Fruit fly (Drosophila melanogaster) whole organism, embryonic: ENCODE measurements around the gene CG10863.

Source experiments
- Aef1 ChIP-seq: fragments of 200-800 bp; sonication (Bioruptor generic); IDR thresholded peaks from 3 replicates; pipeline ENCODE4 v1.3.6; 2022; ENCODE audit warnings: missing biosample characterization, missing genetic modification characterization
- Awh ChIP-seq: fragments of 200-800 bp; sonication (Bioruptor generic); IDR thresholded peaks from 2 replicates; pipeline ENCODE4, ENCODE4 v1.3.6; 2022; ENCODE audit warnings: missing biosample characterization, missing genetic modification characterization
- CG12236 ChIP-seq: fragments of 200-800 bp; sonication (Bioruptor generic); optimal IDR thresholded peaks from 2 replicates; lab custom pipeline; 2016; ENCODE audit warnings: missing biosample characterization, missing genetic modification characterization
- CG12769 ChIP-seq: fragments of 200-800 bp; sonication (Bioruptor generic); optimal IDR thresholded peaks from 2 replicates; lab custom pipeline; 2019; ENCODE audit warnings: missing biosample characterization, mild to moderate bottlenecking, missing genetic modification characterization, moderate library complexity
- CG12942 ChIP-seq: fragments of 200-800 bp; sonication (Bioruptor generic); optimal IDR thresholded peaks from 3 replicates; lab custom pipeline; 2016; ENCODE audit warnings: missing biosample characterization, missing genetic modification characterization
- CG14441 ChIP-seq: fragments of 200-800 bp; sonication (Bioruptor generic); IDR thresholded peaks from 2 replicates; pipeline ENCODE4 v1.3.6; 2022; ENCODE audit warnings: missing biosample characterization, missing genetic modification characterization
- CG15514 ChIP-seq: fragments of 200-800 bp; sonication (Bioruptor generic); optimal IDR thresholded peaks from 3 replicates; lab custom pipeline; 2017; ENCODE audit warnings: missing biosample characterization, missing genetic modification characterization, mild to moderate bottlenecking, moderate library complexity, missing genetic modification reagents
- CG1602 ChIP-seq: fragments of 200-800 bp; sonication (Bioruptor generic); optimal IDR thresholded peaks from 3 replicates; lab custom pipeline; 2016; ENCODE audit warnings: missing biosample characterization, missing genetic modification characterization
- CG16779 ChIP-seq: fragments of 200-800 bp; sonication (Bioruptor generic); IDR thresholded peaks from 2 replicates; pipeline ENCODE4 v1.3.6; 2022; ENCODE audit warnings: missing biosample characterization, missing genetic modification characterization
- CG2202 ChIP-seq: fragments of 200-800 bp; sonication (Bioruptor generic); optimal IDR thresholded peaks from 2 replicates; lab custom pipeline; 2018; ENCODE audit warnings: missing biosample characterization, mild to moderate bottlenecking, missing genetic modification characterization
- CG31388 ChIP-seq: fragments of 200-800 bp; sonication (Bioruptor generic); optimal IDR thresholded peaks from 2 replicates; lab custom pipeline; 2016; ENCODE audit warnings: missing biosample characterization, missing genetic modification characterization
- CG32767 ChIP-seq: fragments of 200-800 bp; sonication (Bioruptor generic); IDR thresholded peaks from 2 replicates; pipeline ENCODE4 v1.3.6; 2022; ENCODE audit warnings: missing biosample characterization, missing genetic modification characterization
- CG34422 ChIP-seq: fragments of 200-800 bp; sonication (Bioruptor generic); IDR thresholded peaks from 3 replicates; pipeline ENCODE4 v1.3.6; 2022; ENCODE audit warnings: missing biosample characterization, missing genetic modification characterization
- CG4424 ChIP-seq: fragments of 200-800 bp; sonication (Bioruptor generic); optimal IDR thresholded peaks from 3 replicates; lab custom pipeline; 2016; ENCODE audit warnings: missing biosample characterization, missing genetic modification characterization
- CG4854 ChIP-seq: fragments of 200-800 bp; sonication (Bioruptor generic); optimal IDR thresholded peaks from 2 replicates; lab custom pipeline; 2016; ENCODE audit warnings: missing biosample characterization, missing genetic modification characterization, inconsistent platforms
- CG5180 ChIP-seq: fragments of 200-800 bp; sonication (Bioruptor generic); optimal IDR thresholded peaks from 3 replicates; lab custom pipeline; 2017; ENCODE audit warnings: missing biosample characterization, missing genetic modification characterization, mild to moderate bottlenecking, moderate library complexity, missing genetic modification reagents
- CG5953 ChIP-seq: fragments of 200-800 bp; sonication (Bioruptor generic); IDR thresholded peaks from 2 replicates; pipeline ENCODE4 v1.3.6; 2022; ENCODE audit warnings: missing biosample characterization, missing genetic modification characterization
- CG7372 ChIP-seq: fragments of 200-800 bp; sonication (Bioruptor generic); IDR thresholded peaks from 2 replicates; pipeline ENCODE4 v1.3.6; 2022; ENCODE audit warnings: missing biosample characterization, missing genetic modification characterization
- CHES-1-like ChIP-seq: fragments of 200-800 bp; sonication (Bioruptor generic); optimal IDR thresholded peaks from 2 replicates; lab custom pipeline; 2016; ENCODE audit warnings: missing biosample characterization, missing genetic modification characterization
- Dbx ChIP-seq: fragments of 200-800 bp; sonication (Bioruptor generic); IDR thresholded peaks from 3 replicates; pipeline ENCODE4 v1.3.6; 2022; ENCODE audit warnings: missing biosample characterization, missing genetic modification characterization
- Dfd ChIP-seq, 2 experiments: fragments of >200 bp; optimal IDR thresholded peaks; 2 replicates each; lab custom pipeline; 2017; ENCODE audit warnings: missing biosample characterization in 2 of 2, missing genetic modification characterization in 2 of 2
- HLHmδ ChIP-seq: fragments of 200-800 bp; sonication (Bioruptor generic); optimal IDR thresholded peaks from 2 replicates; lab custom pipeline; 2018; ENCODE audit warnings: missing biosample characterization, mild to moderate bottlenecking, missing genetic modification characterization, moderate library complexity
- Hr3 ChIP-seq: fragments of 200-800 bp; sonication (Bioruptor generic); optimal IDR thresholded peaks from 3 replicates; lab custom pipeline; 2016; ENCODE audit warnings: missing biosample characterization, missing genetic modification characterization
- MTF-1 ChIP-seq: fragments of 200-800 bp; sonication (Bioruptor generic); optimal IDR thresholded peaks from 2 replicates; lab custom pipeline; 2018; ENCODE audit warnings: missing biosample characterization, mild to moderate bottlenecking, missing genetic modification characterization, borderline replicate concordance
- Oaz ChIP-seq: fragments of 200-800 bp; sonication (Bioruptor generic); IDR thresholded peaks from 2 replicates; pipeline ENCODE4 v1.3.6; 2022; ENCODE audit warnings: missing biosample characterization, missing genetic modification characterization
- Poxn ChIP-seq: fragments of 200-800 bp; sonication (Bioruptor generic); IDR thresholded peaks from 2 replicates; pipeline ENCODE4 v1.3.6; 2022; ENCODE audit warnings: missing biosample characterization, missing genetic modification characterization
- Ravus ChIP-seq: fragments of 200-800 bp; sonication (Bioruptor generic); IDR thresholded peaks from 2 replicates; pipeline ENCODE4 v1.3.6; 2022; ENCODE audit warnings: missing biosample characterization, missing genetic modification characterization
- Sox102F ChIP-seq: fragments of 200-800 bp; sonication (Bioruptor generic); optimal IDR thresholded peaks from 2 replicates; lab custom pipeline; 2018; ENCODE audit warnings: missing biosample characterization, mild to moderate bottlenecking, missing genetic modification characterization, moderate library complexity
- Sry-β ChIP-seq: fragments of 200-800 bp; sonication (Bioruptor generic); optimal IDR thresholded peaks from 2 replicates; lab custom pipeline; 2018; ENCODE audit warnings: missing biosample characterization, mild to moderate bottlenecking, missing genetic modification characterization, moderate library complexity
- TFAM ChIP-seq: fragments of 200-800 bp; sonication (Bioruptor generic); optimal IDR thresholded peaks from 2 replicates; lab custom pipeline; 2017; ENCODE audit warnings: missing biosample characterization, missing genetic modification characterization, inconsistent platforms
- Tbp ChIP-seq: fragments of >200 bp; optimal IDR thresholded peaks from 2 replicates; lab custom pipeline; 2018; ENCODE audit warnings: missing biosample characterization, missing genetic modification characterization
- Xrp1 ChIP-seq: fragments of 200-800 bp; sonication (Bioruptor generic); IDR thresholded peaks from 2 replicates; pipeline ENCODE4 v1.3.6; 2022; ENCODE audit warnings: missing biosample characterization, missing genetic modification characterization
- al ChIP-seq: fragments of 200-800 bp; sonication (Bioruptor generic); IDR thresholded peaks from 2 replicates; pipeline ENCODE4 v1.3.6; 2022; ENCODE audit warnings: missing biosample characterization, missing genetic modification characterization
- croc ChIP-seq: fragments of 200-800 bp; sonication (Bioruptor generic); conservative IDR thresholded peaks from 3 replicates; pipeline ENCODE4 v1.3.6; 2022; ENCODE audit warnings: missing biosample characterization, missing genetic modification characterization
- dati ChIP-seq: fragments of 200-800 bp; sonication (Bioruptor generic); IDR thresholded peaks from 2 replicates; pipeline ENCODE4 v1.3.6; 2022; ENCODE audit warnings: missing biosample characterization, missing genetic modification characterization
- eyg ChIP-seq: fragments of 200-800 bp; sonication (Bioruptor generic); optimal IDR thresholded peaks from 3 replicates; lab custom pipeline; 2016; ENCODE audit warnings: missing biosample characterization, missing genetic modification characterization
- fd64A ChIP-seq: fragments of 200-800 bp; sonication (Bioruptor generic); optimal IDR thresholded peaks from 3 replicates; lab custom pipeline; 2018; ENCODE audit warnings: missing biosample characterization, mild to moderate bottlenecking, missing genetic modification characterization
- gcm2 ChIP-seq: fragments of 200-800 bp; sonication (Bioruptor generic); optimal IDR thresholded peaks from 2 replicates; lab custom pipeline; 2016; ENCODE audit warnings: missing biosample characterization, missing genetic modification characterization
- gro ChIP-seq: fragments of 200-800 bp; sonication (Bioruptor generic); optimal IDR thresholded peaks from 2 replicates; lab custom pipeline; 2016; ENCODE audit warnings: missing biosample characterization, missing genetic modification characterization
- hb ChIP-seq: fragments of 200-800 bp; sonication (Bioruptor generic); IDR thresholded peaks from 3 replicates; pipeline ENCODE4 v1.3.6; 2022; ENCODE audit warnings: missing biosample characterization, missing genetic modification characterization; ENCODE audit not compliant: partially characterized antibody
- knrl ChIP-seq: fragments of 200-800 bp; sonication (Bioruptor generic); IDR thresholded peaks from 3 replicates; pipeline ENCODE4 v1.3.6; 2022; ENCODE audit warnings: missing biosample characterization, missing genetic modification characterization; ENCODE audit not compliant: partially characterized antibody
- mirr ChIP-seq: fragments of 200-800 bp; sonication (Bioruptor generic); optimal IDR thresholded peaks from 3 replicates; lab custom pipeline; 2018; ENCODE audit warnings: missing biosample characterization, mild to moderate bottlenecking, missing genetic modification characterization
- mld ChIP-seq: fragments of 200-800 bp; sonication (Bioruptor generic); IDR thresholded peaks from 3 replicates; pipeline ENCODE4 v1.3.6; 2022; ENCODE audit warnings: missing biosample characterization, missing genetic modification characterization; ENCODE audit not compliant: partially characterized antibody
- pan ChIP-seq, 4 experiments: fragments of >200 bp in 3 of 4; fragments of 200-800 bp in 1 of 4; sonication (Bioruptor generic) in 1 of 4; optimal IDR thresholded peaks in 3 of 4; IDR thresholded peaks in 1 of 4; 2 replicates each; pipeline versions ENCODE4 v1.3.6 to Lab custom; 2017 to 2022; ENCODE audit warnings: missing biosample characterization in 2 of 4, missing genetic modification characterization in 2 of 4, mixed read lengths in 1 of 4
- pzg ChIP-seq: fragments of 200-800 bp; sonication (Bioruptor generic); optimal IDR thresholded peaks from 3 replicates; lab custom pipeline; 2018; ENCODE audit warnings: missing biosample characterization, mild to moderate bottlenecking, missing genetic modification characterization, moderate library complexity
- row ChIP-seq: fragments of 200-800 bp; sonication (Bioruptor generic); IDR thresholded peaks from 3 replicates; pipeline ENCODE4 v1.3.6; 2022; ENCODE audit warnings: missing biosample characterization, missing genetic modification characterization
- sd ChIP-seq: fragments of 200-800 bp; sonication (Bioruptor generic); optimal IDR thresholded peaks from 3 replicates; lab custom pipeline; 2018; ENCODE audit warnings: missing biosample characterization, mild to moderate bottlenecking, missing genetic modification characterization, moderate library complexity
- sens ChIP-seq: fragments of 200-800 bp; sonication (Bioruptor generic); peaks from one replicate; lab custom pipeline; 2016; ENCODE audit warnings: missing biosample characterization, missing genetic modification characterization
- tap ChIP-seq: fragments of 200-800 bp; optimal IDR thresholded peaks from 3 replicates; lab custom pipeline; 2019; ENCODE audit warnings: missing biosample characterization, mild to moderate bottlenecking, missing genetic modification characterization, moderate library complexity
- trh ChIP-seq: fragments of 200-800 bp; sonication (Bioruptor generic); optimal IDR thresholded peaks from 2 replicates; lab custom pipeline; 2016; ENCODE audit warnings: missing biosample characterization, missing genetic modification characterization
- wek ChIP-seq: fragments of 200-800 bp; sonication (Bioruptor generic); optimal IDR thresholded peaks from 3 replicates; lab custom pipeline; 2018; ENCODE audit warnings: missing biosample characterization, mild to moderate bottlenecking, missing genetic modification characterization, moderate library complexity

Gene CG10863

DNA sequence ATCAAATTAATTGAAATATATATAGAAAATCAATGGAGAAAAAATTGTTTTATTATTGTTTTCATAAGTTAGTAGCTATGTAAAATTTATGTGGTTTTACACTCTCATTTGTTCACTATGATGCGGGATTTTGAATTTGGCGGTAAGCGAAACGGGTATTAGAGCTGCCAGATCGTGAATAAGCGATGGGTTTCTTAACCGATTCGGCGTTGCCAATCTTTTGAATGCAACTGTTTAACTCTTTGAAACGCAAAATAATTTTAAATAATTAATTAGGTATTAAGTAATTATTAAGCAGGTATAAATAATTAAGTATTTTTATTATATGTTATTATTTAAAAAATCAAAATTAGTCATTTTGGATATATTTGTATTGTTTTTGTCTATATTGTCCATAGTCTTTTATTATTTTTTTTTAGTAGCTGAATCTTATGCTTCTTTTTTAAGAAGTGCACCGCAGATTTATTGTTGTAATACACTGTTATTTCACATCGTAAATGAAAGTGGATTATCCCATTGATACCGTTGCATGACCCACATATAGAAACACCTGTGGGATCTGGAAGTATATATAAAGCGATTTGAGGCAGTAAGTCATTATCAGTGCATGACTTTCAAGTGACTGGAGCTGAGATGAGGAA lies 5.2 kb upstream of the CG10863 start, which contains the start of gene CG10853 (continued):
- TF ChIP-seq sens (GFP tag; lab: Kevin White, UChicago), result peak; percentile 24
- no peak for TF ChIP-seq Tbp (GFP tag; lab: Kevin White, UChicago)
- no peak for TF ChIP-seq CG14441 (GFP tag; lab: Robert Waterston, UW)
- TF ChIP-seq CG1602 (GFP tag; lab: Kevin White, UChicago), result no peak
- TF ChIP-seq croc, result no peak
- peak; percentile 35 for TF ChIP-seq pzg (GFP tag; lab: Kevin White, UChicago)
- no peak for TF ChIP-seq fd64A (GFP tag; lab: Kevin White, UChicago)
- TF ChIP-seq mirr (GFP tag; lab: Kevin White, UChicago), result no peak
- TF ChIP-seq Dbx, result no peak
- TF ChIP-seq trh (GFP tag; lab: Kevin White, UChicago), result no peak
- TF ChIP-seq CG15514 (GFP tag; lab: Kevin White, UChicago), result peak; percentile 5
- no peak for TF ChIP-seq MTF-1 (GFP tag; lab: Kevin White, UChicago)
- no peak for TF ChIP-seq hb (GFP tag; lab: Robert Waterston, UW)
- TF ChIP-seq Sry-β, result no peak
- TF ChIP-seq gro (GFP tag; lab: Kevin White, UChicago), result no peak
- TF ChIP-seq Dfd (GFP tag; optimal IDR thresholded peaks at IDR 0.05; lab: Kevin White, UChicago), result no peak
- TF ChIP-seq row (GFP tag; lab: Robert Waterston, UW), result peak; percentile 55
- TF ChIP-seq pan (optimal IDR thresholded peaks at IDR 0.05; lab: Kevin White, UChicago), result no peak
- TF ChIP-seq pan (GFP tag; optimal IDR thresholded peaks at IDR 0.05 in 1 of 2, IDR thresholded peaks at IDR 0.05 in 1 of 2), result no peak
- TF ChIP-seq Oaz (GFP tag; lab: Robert Waterston, UW), result no peak
- no peak for TF ChIP-seq wek (GFP tag; lab: Kevin White, UChicago)
- no peak for TF ChIP-seq HLHmδ (GFP tag; lab: Kevin White, UChicago)
- no peak for TF ChIP-seq eyg (GFP tag; lab: Kevin White, UChicago)
- TF ChIP-seq dati (GFP tag; lab: Robert Waterston, UW), result no peak
- no peak for TF ChIP-seq CG32767
- no peak for TF ChIP-seq CG31388
- no peak for TF ChIP-seq CG34422
- no peak for TF ChIP-seq Awh (GFP tag; lab: Robert Waterston, UW)
- no peak for TF ChIP-seq CG5180 (GFP tag; lab: Kevin White, UChicago)
- no peak for TF ChIP-seq Aef1 (GFP tag; lab: Robert Waterston, UW)
- no peak for TF ChIP-seq CG12942 (GFP tag; lab: Kevin White, UChicago)
- TF ChIP-seq TFAM, result no peak
- TF ChIP-seq al (GFP tag; lab: Robert Waterston, UW), result no peak
- TF ChIP-seq CHES-1-like (GFP tag; lab: Kevin White, UChicago), result no peak
- TF ChIP-seq gcm2 (GFP tag; lab: Kevin White, UChicago), result no peak
- TF ChIP-seq knrl (GFP tag; lab: Robert Waterston, UW), result no peak
- no peak for TF ChIP-seq Ravus (GFP tag; lab: Robert Waterston, UW)
- no peak for TF ChIP-seq CG2202 (tag; lab: Kevin White, UChicago)
- TF ChIP-seq CG4854 (GFP tag; lab: Kevin White, UChicago), result no peak
- no peak for TF ChIP-seq sd
- TF ChIP-seq tap (tag; lab: Kevin White, UChicago), result no peak
- no peak for TF ChIP-seq CG7372
- TF ChIP-seq Sox102F (GFP tag; lab: Kevin White, UChicago), result no peak
- no peak for TF ChIP-seq CG16779 (GFP tag; lab: Robert Waterston, UW)
- no peak for TF ChIP-seq CG12236 (GFP tag; lab: Kevin White, UChicago)
- no peak for TF ChIP-seq CG12769 (tag; lab: Kevin White, UChicago)
- no peak for TF ChIP-seq CG5953 (GFP tag; lab: Robert Waterston, UW)
- no peak for TF ChIP-seq Poxn
- TF ChIP-seq mld (GFP tag; lab: Robert Waterston, UW), result no peak
- no peak for TF ChIP-seq Xrp1 (GFP tag; lab: Robert Waterston, UW)
- TF ChIP-seq CG4424 (GFP tag; lab: Kevin White, UChicago), result no peak
- TF ChIP-seq Hr3, result no peak
